Worm (Caenorhabditis elegans) whole organism, mixed stage, embryonic: ENCODE results near the gene C13A10.1.

Experiments
- M03D4.4 ChIP-seq: sonication (generic microtip); optimal IDR thresholded peaks from 2 replicates; lab custom pipeline; 2017; ENCODE audit warnings: mild to moderate bottlenecking, missing genetic modification characterization, missing compliant biosample characterization
- bed-3 ChIP-seq: fragments of 200-800 bp; sonication (Bioruptor generic); optimal IDR thresholded peaks from 3 replicates; lab custom pipeline; 2018; ENCODE audit warnings: mild to moderate bottlenecking, missing genetic modification characterization, moderate library complexity, missing compliant biosample characterization
- blmp-1 ChIP-seq: fragments of 150-350 bp; optimal IDR thresholded peaks from 2 replicates; lab custom pipeline; 2014; ENCODE audit warnings: missing biosample characterization, missing genetic modification characterization
- ceh-39 ChIP-seq: fragments of 150-350 bp; optimal IDR thresholded peaks from 2 replicates; lab custom pipeline; 2014; ENCODE audit warnings: missing biosample characterization, missing genetic modification characterization
- ceh-43 ChIP-seq: fragments of 200-800 bp; sonication (Bioruptor generic); optimal IDR thresholded peaks from 2 replicates; lab custom pipeline; 2018; ENCODE audit warnings: mild to moderate bottlenecking, missing genetic modification characterization, moderate library complexity, missing compliant biosample characterization
- ces-1 ChIP-seq: fragments of 150-350 bp; optimal IDR thresholded peaks from 2 replicates; lab custom pipeline; 2014; ENCODE audit warnings: missing biosample characterization, missing genetic modification reagents, missing genetic modification characterization
- drap-1 ChIP-seq: fragments of 200-800 bp; sonication (Bioruptor generic); optimal IDR thresholded peaks from 3 replicates; lab custom pipeline; 2018; ENCODE audit warnings: mild to moderate bottlenecking, missing genetic modification characterization, missing compliant biosample characterization
- elt-1 ChIP-seq: sonication (generic microtip); optimal IDR thresholded peaks from 2 replicates; lab custom pipeline; 2017; ENCODE audit warnings: missing genetic modification characterization, mild to moderate bottlenecking, missing compliant biosample characterization, antibody characterized with exemption, moderate library complexity, borderline replicate concordance; ENCODE audit not compliant: insufficient read depth
- elt-3 ChIP-seq: fragments of 150-350 bp; optimal IDR thresholded peaks from 2 replicates; lab custom pipeline; 2014; ENCODE audit warnings: missing biosample characterization, missing genetic modification characterization
- hlh-1 ChIP-seq: fragments of 150-350 bp; optimal IDR thresholded peaks from 2 replicates; lab custom pipeline; 2014; ENCODE audit warnings: missing biosample characterization, missing genetic modification reagents, missing genetic modification characterization
- lin-13 ChIP-seq: fragments of 150-350 bp; optimal IDR thresholded peaks from 2 replicates; lab custom pipeline; 2014; ENCODE audit warnings: missing biosample characterization, missing genetic modification characterization
- lin-32 ChIP-seq: fragments of 200-800 bp; sonication (Bioruptor generic); optimal IDR thresholded peaks from 2 replicates; lab custom pipeline; 2018; ENCODE audit warnings: mild to moderate bottlenecking, missing genetic modification characterization, missing compliant biosample characterization
- lsy-2 ChIP-seq: fragments of 150-350 bp; optimal IDR thresholded peaks from 2 replicates; lab custom pipeline; 2014; ENCODE audit warnings: missing biosample characterization, missing genetic modification characterization
- mab-5 ChIP-seq: fragments of 150-350 bp; optimal IDR thresholded peaks from 2 replicates; lab custom pipeline; 2014; ENCODE audit warnings: missing biosample characterization, missing genetic modification characterization
- mep-1 ChIP-seq: fragments of 150-350 bp; optimal IDR thresholded peaks from 2 replicates; lab custom pipeline; 2017; ENCODE audit warnings: missing biosample characterization, missing genetic modification reagents, missing genetic modification characterization, inconsistent platforms
- mls-2 ChIP-seq: sonication (generic microtip); optimal IDR thresholded peaks from 2 replicates; lab custom pipeline; 2016; ENCODE audit warnings: mild to moderate bottlenecking, missing genetic modification characterization, moderate library complexity, missing compliant biosample characterization
- nhr-12 ChIP-seq: fragments of 150-350 bp; optimal IDR thresholded peaks from 2 replicates; lab custom pipeline; 2014; ENCODE audit warnings: missing biosample characterization, missing genetic modification characterization
- nhr-2 ChIP-seq: fragments of 150-350 bp; optimal IDR thresholded peaks from 2 replicates; lab custom pipeline; 2014; ENCODE audit warnings: missing biosample characterization, missing genetic modification characterization
- nhr-237 ChIP-seq: fragments of 150-350 bp; optimal IDR thresholded peaks from 2 replicates; lab custom pipeline; 2014; ENCODE audit warnings: missing biosample characterization, missing genetic modification characterization
- nhr-28 ChIP-seq: fragments of 150-350 bp; optimal IDR thresholded peaks from 2 replicates; lab custom pipeline; 2014; ENCODE audit warnings: missing biosample characterization, missing genetic modification characterization
- nhr-76 ChIP-seq: sonication (generic microtip); optimal IDR thresholded peaks from 2 replicates; lab custom pipeline; 2017; ENCODE audit warnings: missing biosample characterization, missing genetic modification characterization
- pha-4 ChIP-seq: fragments of 150-350 bp; optimal IDR thresholded peaks from 2 replicates; lab custom pipeline; 2018; ENCODE audit warnings: missing biosample characterization, missing genetic modification reagents, missing genetic modification characterization
- sem-2 ChIP-seq: fragments of 200-800 bp; sonication (Bioruptor generic); optimal IDR thresholded peaks from 2 replicates; lab custom pipeline; 2018; ENCODE audit warnings: mild to moderate bottlenecking, missing genetic modification characterization, missing compliant biosample characterization
- snpc-4 ChIP-seq: fragments of 150-350 bp; optimal IDR thresholded peaks from 2 replicates; lab custom pipeline; 2014; ENCODE audit warnings: missing biosample characterization, missing genetic modification characterization
- sptf-1 ChIP-seq: sonication (generic microtip); optimal IDR thresholded peaks from 2 replicates; lab custom pipeline; 2017; ENCODE audit warnings: mild to moderate bottlenecking, missing genetic modification characterization, moderate library complexity, missing compliant biosample characterization
- tbx-8 ChIP-seq: fragments of 200-800 bp; sonication (Bioruptor generic); optimal IDR thresholded peaks from 2 replicates; lab custom pipeline; 2018; ENCODE audit warnings: mild to moderate bottlenecking, missing genetic modification characterization, moderate library complexity, missing compliant biosample characterization
- unc-39 ChIP-seq: fragments of 150-350 bp; optimal IDR thresholded peaks from 2 replicates; lab custom pipeline; 2014; ENCODE audit warnings: missing biosample characterization, missing genetic modification characterization
- unc-62 ChIP-seq: fragments of 150-350 bp; optimal IDR thresholded peaks from 2 replicates; lab custom pipeline; 2014; ENCODE audit warnings: missing biosample characterization, missing genetic modification reagents, missing genetic modification characterization
- zip-8 ChIP-seq: fragments of 150-350 bp; optimal IDR thresholded peaks from 2 replicates; lab custom pipeline; 2014; ENCODE audit warnings: missing biosample characterization, missing genetic modification characterization
- ztf-11 ChIP-seq: fragments of 150-350 bp; optimal IDR thresholded peaks from 2 replicates; lab custom pipeline; 2014; ENCODE audit warnings: missing biosample characterization, missing genetic modification characterization

The C13A10.1 gene

ce11 chrII:1355480-1355879 is at the start of gene C13A10.1:
C13A10.1 (minus strand) TSS chrII:1355649.
- no peak for TF ChIP-seq zip-8 (tag; lab: Kevin White, UChicago)
- no peak for TF ChIP-seq lin-13 (tag; lab: Kevin White, UChicago)
- TF ChIP-seq, all 35 proteins: peak for 0

DNA sequence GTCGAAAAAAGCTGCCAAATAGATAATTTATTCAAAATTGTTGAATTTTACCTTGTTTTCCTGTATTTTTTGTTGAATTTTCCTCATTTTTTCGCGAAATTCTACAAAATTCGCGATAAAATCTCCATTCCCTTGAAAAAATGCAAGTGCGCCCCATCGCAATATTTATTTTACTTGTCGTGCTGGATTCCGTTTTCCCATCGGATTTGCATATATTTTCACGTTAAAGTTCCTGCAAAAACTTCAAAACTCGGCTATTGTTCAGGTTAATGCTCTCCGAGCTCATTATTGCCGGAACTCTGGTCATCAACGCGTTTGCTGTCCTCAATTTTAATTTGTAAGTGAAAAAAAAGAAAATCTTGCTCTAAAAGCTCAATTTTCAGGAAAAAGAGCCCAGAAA is 47.6 kb upstream of the C13A10.1 start, which contains the start of the genes Y51H7C.41 and cogc-4:
Y51H7C.41 (plus strand) TSS at position 266 of the 400 bp plus-strand sequence.
cogc-4 (plus strand) TSS at position 386 of the 400 bp plus-strand sequence.
- TF ChIP-seq sptf-1 (no peak), tbx-8 (GFP tag; lab: Kevin White, UChicago) (no peak), zip-8 (tag; lab: Kevin White, UChicago) (no peak), ceh-43 (GFP tag; lab: Kevin White, UChicago) (no peak), nhr-2 (tag; lab: Kevin White, UChicago) (no peak), blmp-1 (tag; lab: Kevin White, UChicago) (no peak), ces-1 (GFP tag; lab: Kevin White, UChicago) (no peak), mab-5 (tag; lab: Kevin White, UChicago) (no peak), bed-3 (GFP tag; lab: Kevin White, UChicago) (no peak), hlh-1 (tag; lab: Kevin White, UChicago) (no peak), ztf-11 (tag; lab: Kevin White, UChicago) (no peak), unc-62 (no peak), lin-32 (GFP tag; lab: Kevin White, UChicago) (no peak), sem-2 (GFP tag; lab: Kevin White, UChicago) (no peak)

DNA sequence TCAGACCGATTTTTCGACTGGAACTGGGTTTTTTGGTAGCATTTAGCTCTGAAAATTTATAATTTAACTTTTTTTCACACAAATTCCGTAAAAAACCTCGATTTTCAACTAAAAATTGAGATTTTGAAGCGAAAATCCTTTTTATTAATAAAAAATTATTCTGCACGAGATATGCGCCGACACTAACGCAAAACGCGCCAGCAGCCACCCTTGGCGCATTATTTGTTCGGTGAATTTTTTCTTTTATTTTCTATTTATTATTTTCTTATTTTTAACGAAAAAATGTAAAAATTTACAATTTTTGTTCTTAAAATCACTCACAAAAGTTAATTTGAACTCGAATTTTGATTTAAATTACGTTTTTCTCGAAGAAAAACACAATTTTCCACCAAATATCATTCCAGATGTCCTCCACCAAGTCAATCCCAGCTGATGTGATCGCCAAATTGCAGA is 46.7 kb upstream of the C13A10.1 start, which contains the start of gene Y51H7C.7:
Y51H7C.7 (plus strand) TSS at position 403 of the 453 bp plus-strand sequence.
- TF ChIP-seq ceh-39 = no peak
- peak; percentile 44 for TF ChIP-seq lin-13 (tag; lab: Kevin White, UChicago)
- TF ChIP-seq unc-62 = no peak
- TF ChIP-seq elt-3 = no peak
- TF ChIP-seq elt-1 (tag; lab: Kevin White, UChicago) = no peak
- TF ChIP-seq mep-1 (tag; lab: Kevin White, UChicago) = peak; percentile 50
- no peak for TF ChIP-seq snpc-4 (tag; lab: Kevin White, UChicago)
- TF ChIP-seq ztf-11 (tag; lab: Kevin White, UChicago) = no peak
- no peak for TF ChIP-seq ces-1 (GFP tag; lab: Kevin White, UChicago)
- no peak for TF ChIP-seq tbx-8 (GFP tag; lab: Kevin White, UChicago)
- TF ChIP-seq lsy-2 = no peak

DNA sequence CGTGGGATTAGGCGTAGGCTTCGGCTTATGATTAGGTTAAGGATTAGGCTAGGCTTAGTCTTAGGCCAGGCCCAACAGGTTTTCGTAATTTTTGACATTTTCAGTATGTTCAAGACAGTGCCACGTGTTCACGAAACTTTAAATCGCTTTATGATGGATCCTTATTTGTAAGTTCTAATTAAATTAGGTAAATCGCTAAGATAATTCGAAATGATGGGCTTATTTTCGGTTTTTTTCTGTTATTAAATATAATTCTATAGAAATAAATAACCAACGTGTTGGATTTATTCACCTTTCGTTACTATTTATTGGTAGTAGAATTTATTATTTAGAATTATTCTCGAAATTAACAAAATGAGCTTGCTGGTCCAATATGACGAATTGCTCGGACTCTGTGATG is 46.0 kb upstream of the C13A10.1 start, which contains the start of gene Y51H7C.8:
Y51H7C.8 (plus strand) TSS at position 301 of the 400 bp plus-strand sequence.
- TF ChIP-seq nhr-76 (tag; lab: Kevin White, UChicago) = no peak

ce11 chrII:1400105-1400504 is 44.7 kb upstream of the C13A10.1 start, which contains the start of gene F54D12.1:
F54D12.1 (plus strand) TSS chrII:1400405.
- TF ChIP-seq nhr-28 = no peak
- TF ChIP-seq nhr-12 (tag; lab: Kevin White, UChicago) = no peak
- no peak for TF ChIP-seq ztf-11 (tag; lab: Kevin White, UChicago)
- TF ChIP-seq unc-39 (tag; lab: Kevin White, UChicago) = no peak
- TF ChIP-seq zip-8 (tag; lab: Kevin White, UChicago) = no peak

DNA sequence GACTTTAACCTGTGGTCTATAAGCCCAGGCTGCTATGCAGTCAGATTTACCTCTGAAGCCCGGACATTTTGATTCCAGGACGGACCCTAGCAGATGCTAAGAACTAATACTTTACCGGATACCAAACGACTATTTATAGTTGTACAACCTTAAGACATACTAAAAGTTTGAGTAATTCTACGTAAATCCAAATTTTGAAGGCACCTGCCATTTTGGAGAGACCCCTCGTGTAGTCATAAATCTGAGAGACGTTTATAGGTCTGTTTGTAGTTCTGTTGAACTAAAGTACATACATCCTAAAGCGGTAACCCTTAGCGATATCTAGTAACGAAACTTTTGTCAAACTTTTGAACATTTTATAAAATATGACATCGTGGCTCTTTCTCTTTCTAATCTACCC is 42.9 kb upstream of the C13A10.1 start, which contains the start of gene F54D12.2:
F54D12.2 (plus strand) TSS at position 301 of the 400 bp plus-strand sequence.
- TF ChIP-seq nhr-237 (tag; lab: Kevin White, UChicago) = no peak
- TF ChIP-seq unc-62 = no peak
- TF ChIP-seq drap-1 (GFP tag; lab: Kevin White, UChicago) = no peak
- TF ChIP-seq nhr-12 (tag; lab: Kevin White, UChicago) = no peak
- no peak for TF ChIP-seq lin-32 (GFP tag; lab: Kevin White, UChicago)
- no peak for TF ChIP-seq unc-39 (tag; lab: Kevin White, UChicago)
- TF ChIP-seq sem-2 (GFP tag; lab: Kevin White, UChicago) = no peak
- no peak for TF ChIP-seq pha-4 (tag; lab: Kevin White, UChicago)
- no peak for TF ChIP-seq elt-1 (tag; lab: Kevin White, UChicago)
- TF ChIP-seq ces-1 (GFP tag; lab: Kevin White, UChicago) = no peak
- no peak for TF ChIP-seq ceh-43 (GFP tag; lab: Kevin White, UChicago)
- TF ChIP-seq blmp-1 (tag; lab: Kevin White, UChicago) = no peak
- no peak for TF ChIP-seq mls-2 (tag; lab: Kevin White, UChicago)
- TF ChIP-seq ceh-39 = no peak
- no peak for TF ChIP-seq ztf-11 (tag; lab: Kevin White, UChicago)
- no peak for TF ChIP-seq M03D4.4
